Worm (Caenorhabditis elegans) whole organism, mixed stage, embryonic: ENCODE data around the gene Y116F11A.6.

Experiments used
- M03D4.4 ChIP-seq: sonication (generic microtip); optimal IDR thresholded peaks from 2 replicates; lab custom pipeline; 2017; ENCODE audit warnings: mild to moderate bottlenecking, missing genetic modification characterization, missing compliant biosample characterization
- ces-1 ChIP-seq: fragments of 150-350 bp; optimal IDR thresholded peaks from 2 replicates; lab custom pipeline; 2014; ENCODE audit warnings: missing biosample characterization, missing genetic modification reagents, missing genetic modification characterization
- elt-3 ChIP-seq: fragments of 150-350 bp; optimal IDR thresholded peaks from 2 replicates; lab custom pipeline; 2014; ENCODE audit warnings: missing biosample characterization, missing genetic modification characterization
- lin-32 ChIP-seq: fragments of 200-800 bp; sonication (Bioruptor generic); optimal IDR thresholded peaks from 2 replicates; lab custom pipeline; 2018; ENCODE audit warnings: mild to moderate bottlenecking, missing genetic modification characterization, missing compliant biosample characterization
- lsy-2 ChIP-seq: fragments of 150-350 bp; optimal IDR thresholded peaks from 2 replicates; lab custom pipeline; 2014; ENCODE audit warnings: missing biosample characterization, missing genetic modification characterization
- mab-5 ChIP-seq: fragments of 150-350 bp; optimal IDR thresholded peaks from 2 replicates; lab custom pipeline; 2014; ENCODE audit warnings: missing biosample characterization, missing genetic modification characterization
- nhr-76 ChIP-seq: sonication (generic microtip); optimal IDR thresholded peaks from 2 replicates; lab custom pipeline; 2017; ENCODE audit warnings: missing biosample characterization, missing genetic modification characterization
- pha-4 ChIP-seq: fragments of 150-350 bp; optimal IDR thresholded peaks from 2 replicates; lab custom pipeline; 2018; ENCODE audit warnings: missing biosample characterization, missing genetic modification reagents, missing genetic modification characterization
- tbx-8 ChIP-seq: fragments of 200-800 bp; sonication (Bioruptor generic); optimal IDR thresholded peaks from 2 replicates; lab custom pipeline; 2018; ENCODE audit warnings: mild to moderate bottlenecking, missing genetic modification characterization, moderate library complexity, missing compliant biosample characterization
- unc-120 ChIP-seq: sonication (generic microtip); optimal IDR thresholded peaks from 2 replicates; lab custom pipeline; 2017; ENCODE audit warnings: missing genetic modification characterization, missing compliant biosample characterization; ENCODE audit not compliant: poor library complexity, severe bottlenecking
- ztf-11 ChIP-seq: fragments of 150-350 bp; optimal IDR thresholded peaks from 2 replicates; lab custom pipeline; 2014; ENCODE audit warnings: missing biosample characterization, missing genetic modification characterization

ce11 chrV:19669959-19670358, 49.4 kb upstream of the Y116F11A.6 start, which contains the start of gene Y43F8C.11:
- no peak for TF ChIP-seq ztf-11 (tag; lab: Kevin White, UChicago)
- no peak for TF ChIP-seq mab-5
- TF ChIP-seq lsy-2 (tag; lab: Kevin White, UChicago) = no peak
- no peak for TF ChIP-seq unc-120 (tag; lab: Kevin White, UChicago)
- no peak for TF ChIP-seq M03D4.4 (tag; lab: Kevin White, UChicago)
- TF ChIP-seq ces-1 (GFP tag; lab: Kevin White, UChicago) = no peak
- TF ChIP-seq pha-4 = no peak
- TF ChIP-seq nhr-76 (tag; lab: Kevin White, UChicago) = no peak
- no peak for TF ChIP-seq elt-3 (tag; lab: Kevin White, UChicago)
- no peak for TF ChIP-seq lin-32 (GFP tag; lab: Kevin White, UChicago)
- no peak for TF ChIP-seq tbx-8 (GFP tag; lab: Kevin White, UChicago)
